Fruit fly (Drosophila melanogaster): ENCODE measurements around the gene CG1529.
A peak's percentile ranks its signal among the peaks of the same experiment; 100 is the strongest.

Gene CG1529

dm6 chrX:21053849-21054581 is 22.3 kb upstream of the CG1529 start, which contains the start of the genes Stt3A and bves (continued):
- TF ChIP-seq D19B (GFP tag; optimal IDR thresholded peaks at IDR 0.05), result peak; percentile 92
- peak; percentile 99 for TF ChIP-seq BtbVII (GFP tag; optimal IDR thresholded peaks at IDR 0.05)
- TF ChIP-seq bowl (GFP tag; IDR thresholded peaks at IDR 0.05), result peak; percentile 96
- TF ChIP-seq MBD-R2 (GFP tag; IDR thresholded peaks at IDR 0.05), result peak; percentile 94

dm6 chrX:21053099-21053715 is 21.5 kb upstream of the CG1529 start:
- TF ChIP-seq CG18011 (GFP tag; optimal IDR thresholded peaks at IDR 0.05) (peak; percentile 60), gro (GFP tag; optimal IDR thresholded peaks at IDR 0.05) (peak; percentile 71), toy (GFP tag; IDR thresholded peaks at IDR 0.05) (peak; percentile 47; the same call in 1 of the 2 replicates), lola (GFP tag; optimal IDR thresholded peaks at IDR 0.05) (peak in 1 of 3 experiments; percentile 33), CG7271 (tag; optimal IDR thresholded peaks at IDR 0.05) (peak; percentile 87), seq (GFP tag; IDR thresholded peaks at IDR 0.05) (peak; percentile 49; the same call in 1 of the 2 replicates), CG9727 (GFP tag; optimal IDR thresholded peaks at IDR 0.05) (peak; percentile 85), CkIIα-i1 (GFP tag; IDR thresholded peaks at IDR 0.05) (no peak), CG17912 (GFP tag; optimal IDR thresholded peaks at IDR 0.05) (peak; percentile 84), Awh (GFP tag; IDR thresholded peaks at IDR 0.05) (peak; percentile 70), ssp (GFP tag; IDR thresholded peaks at IDR 0.05) (peak; percentile 27; the same call in 1 of the 2 replicates), CG31365 (tag; optimal IDR thresholded peaks at IDR 0.05) (peak; percentile 79), CG4820 (GFP tag; optimal IDR thresholded peaks at IDR 0.05) (peak; percentile 27), hth (optimal IDR thresholded peaks at IDR 0.05) (no peak), CG2199 (GFP tag; IDR thresholded peaks at IDR 0.05) (no peak), MESR4 (GFP tag; optimal IDR thresholded peaks at IDR 0.05) (peak; percentile 98), CG9215 (GFP tag; IDR thresholded peaks at IDR 0.05) (peak; percentile 28; the same call in 1 of the 2 replicates), dati (GFP tag; IDR thresholded peaks at IDR 0.05) (peak; percentile 63), Abd-B (GFP tag; optimal IDR thresholded peaks at IDR 0.05) (peak; percentile 19), CG10543 (GFP tag; optimal IDR thresholded peaks at IDR 0.05) (peak; percentile 87), pho (GFP tag; optimal IDR thresholded peaks at IDR 0.05) (peak; percentile 63), Usf (GFP tag; optimal IDR thresholded peaks at IDR 0.05) (peak; percentile 30), Taf1 (GFP tag; IDR thresholded peaks at IDR 0.05) (peak; percentile 42; the same call in 1 of the 2 replicates), CG32532 (GFP tag; IDR thresholded peaks at IDR 0.05) (peak; percentile 84), CG13287 (GFP tag; IDR thresholded peaks at IDR 0.05; ENCODE audit: partially characterized antibody) (peak; percentile 79), dmrt11E (tag; optimal IDR thresholded peaks at IDR 0.05) (peak; percentile 55), tin (GFP tag; optimal IDR thresholded peaks at IDR 0.05) (peak; percentile 59), CoRest (tag; optimal IDR thresholded peaks at IDR 0.05) (peak; percentile 42), stc (GFP tag; IDR thresholded peaks at IDR 0.05) (peak; percentile 55; the same call in 1 of the 2 replicates), Hr3 (GFP tag; optimal IDR thresholded peaks at IDR 0.05) (peak; percentile 0), jigr1 (GFP tag; IDR thresholded peaks at IDR 0.05) (no peak), HLHmδ (GFP tag; optimal IDR thresholded peaks at IDR 0.05) (peak; percentile 99), CG4730 (GFP tag; IDR thresholded peaks at IDR 0.05) (no peak), CG3847 (GFP tag; IDR thresholded peaks at IDR 0.05) (peak; percentile 67), Dek (tag; optimal IDR thresholded peaks at IDR 0.05) (peak; percentile 35), Hr39 (optimal IDR thresholded peaks at IDR 0.05) (no peak), sisA (GFP tag; IDR thresholded peaks at IDR 0.05) (no peak), CG14667 (GFP tag; IDR thresholded peaks at IDR 0.05) (peak; percentile 22; the same call in 1 of the 2 replicates), Mrtf (GFP tag; IDR thresholded peaks at IDR 0.05) (peak; percentile 39; the same call in 1 of the 3 replicates), Elba2 (GFP tag; optimal IDR thresholded peaks at IDR 0.05) (no peak), CG12769 (tag; optimal IDR thresholded peaks at IDR 0.05) (peak; percentile 79), peb (GFP tag; IDR thresholded peaks at IDR 0.05) (peak; percentile 18; the same call in 1 of the 2 replicates), Bgb (GFP tag; IDR thresholded peaks at IDR 0.05; ENCODE audit: partially characterized antibody) (peak; percentile 87)

Measured in whole organism, embryonic.